Fruit fly (Drosophila melanogaster) whole organism, prepupa: ENCODE measurements at regions not wholly inside any gene's neighbourhood (a gene's known extent, or its start where the extent isn't known, plus 50 kb on each side); places are given as distances from the start of the nearest gene placed in this dataset.

Experiments
- Blimp-1 ChIP-seq: fragments of 200-800 bp; sonication (Bioruptor generic); optimal IDR thresholded peaks from 3 replicates; lab custom pipeline; 2017; ENCODE audit warnings: missing biosample characterization, missing genetic modification characterization, mild to moderate bottlenecking, moderate library complexity, missing genetic modification reagents
- CG10631 ChIP-seq: fragments of 200-800 bp; sonication (Bioruptor generic); optimal IDR thresholded peaks from 2 replicates; lab custom pipeline; 2016; ENCODE audit warnings: missing biosample characterization, missing genetic modification characterization
- CG10669 ChIP-seq: fragments of 200-800 bp; sonication (Bioruptor generic); optimal IDR thresholded peaks from 3 replicates; lab custom pipeline; 2018; ENCODE audit warnings: missing biosample characterization, mild to moderate bottlenecking, missing genetic modification characterization, moderate library complexity
- CG11902 ChIP-seq: fragments of 200-800 bp; sonication (Bioruptor generic); optimal IDR thresholded peaks from 3 replicates; lab custom pipeline; 2016; ENCODE audit warnings: missing biosample characterization, missing genetic modification characterization
- CG15336 ChIP-seq: fragments of 200-800 bp; sonication (Bioruptor generic); IDR thresholded peaks from 2 replicates; pipeline ENCODE4 v1.3.6; 2022; ENCODE audit warnings: missing biosample characterization, missing genetic modification characterization
- CG1621 ChIP-seq: fragments of 200-800 bp; sonication (Bioruptor generic); optimal IDR thresholded peaks from 3 replicates; lab custom pipeline; 2018; ENCODE audit warnings: missing biosample characterization, mild to moderate bottlenecking, missing genetic modification characterization
- CG16779 ChIP-seq: fragments of 200-800 bp; sonication (Bioruptor generic); optimal IDR thresholded peaks from 3 replicates; lab custom pipeline; 2017; ENCODE audit warnings: missing biosample characterization, mild to moderate bottlenecking, missing genetic modification characterization
- CG3032 ChIP-seq: fragments of 200-800 bp; optimal IDR thresholded peaks from 2 replicates; lab custom pipeline; 2019; ENCODE audit warnings: missing biosample characterization, mild to moderate bottlenecking, missing genetic modification characterization, moderate library complexity
- CG31627 ChIP-seq: fragments of 200-800 bp; sonication (Bioruptor generic); optimal IDR thresholded peaks from 3 replicates; lab custom pipeline; 2016; ENCODE audit warnings: missing biosample characterization, missing genetic modification characterization
- CG32006 ChIP-seq: fragments of 200-800 bp; sonication (Bioruptor generic); optimal IDR thresholded peaks from 3 replicates; lab custom pipeline; 2017; ENCODE audit warnings: missing biosample characterization, mild to moderate bottlenecking, missing genetic modification characterization
- CG34406 ChIP-seq: fragments of 200-800 bp; sonication (Bioruptor generic); optimal IDR thresholded peaks from 3 replicates; lab custom pipeline; 2016; ENCODE audit warnings: missing biosample characterization, missing genetic modification characterization
- CG3919 ChIP-seq: fragments of 200-800 bp; sonication (Bioruptor generic); optimal IDR thresholded peaks from 3 replicates; lab custom pipeline; 2016; ENCODE audit warnings: missing biosample characterization, missing genetic modification characterization
- CG4318 ChIP-seq: fragments of 200-800 bp; sonication (Bioruptor generic); optimal IDR thresholded peaks from 3 replicates; lab custom pipeline; 2017; ENCODE audit warnings: missing biosample characterization, mild to moderate bottlenecking, missing genetic modification characterization
- CG6163 ChIP-seq: fragments of 200-800 bp; sonication (Bioruptor generic); IDR thresholded peaks from 3 replicates; pipeline ENCODE4 v1.3.6; 2022; ENCODE audit warnings: missing biosample characterization, missing genetic modification characterization
- CG6276 ChIP-seq: fragments of 200-800 bp; sonication (Bioruptor generic); optimal IDR thresholded peaks from 2 replicates; lab custom pipeline; 2017; ENCODE audit warnings: missing biosample characterization, mild to moderate bottlenecking, missing genetic modification characterization
- CG6792 ChIP-seq: fragments of 200-800 bp; sonication (Bioruptor generic); optimal IDR thresholded peaks from 3 replicates; lab custom pipeline; 2016; ENCODE audit warnings: missing biosample characterization, missing genetic modification characterization
- CG6808 ChIP-seq: fragments of 200-800 bp; sonication (Bioruptor generic); optimal IDR thresholded peaks from 3 replicates; lab custom pipeline; 2017; ENCODE audit warnings: missing biosample characterization, missing genetic modification characterization, mild to moderate bottlenecking, moderate library complexity, missing genetic modification reagents
- CG6854 ChIP-seq: fragments of 200-800 bp; sonication (Bioruptor generic); optimal IDR thresholded peaks from 2 replicates; lab custom pipeline; 2017; ENCODE audit warnings: missing biosample characterization, mild to moderate bottlenecking, missing genetic modification characterization
- CG7368 ChIP-seq: fragments of 200-800 bp; sonication (Bioruptor generic); optimal IDR thresholded peaks from 3 replicates; lab custom pipeline; 2016; ENCODE audit warnings: missing biosample characterization, missing genetic modification characterization
- CG8119 ChIP-seq: fragments of 200-800 bp; sonication (Bioruptor generic); IDR thresholded peaks from 3 replicates; pipeline ENCODE4 v1.3.6; 2022; ENCODE audit warnings: missing biosample characterization, missing genetic modification characterization
- CG8319 ChIP-seq: fragments of 200-800 bp; sonication (Bioruptor generic); optimal IDR thresholded peaks from 3 replicates; lab custom pipeline; 2016; ENCODE audit warnings: missing biosample characterization, missing genetic modification characterization
- Eip75B ChIP-seq: fragments of 200-800 bp; sonication (Bioruptor generic); optimal IDR thresholded peaks from 3 replicates; lab custom pipeline; 2016; ENCODE audit warnings: missing biosample characterization, missing genetic modification characterization
- Eip78C ChIP-seq: fragments of 200-800 bp; sonication (Bioruptor generic); peaks from one replicate; lab custom pipeline; 2016; ENCODE audit warnings: missing biosample characterization, missing genetic modification characterization
- Eip93F ChIP-seq: fragments of 200-800 bp; sonication (Bioruptor generic); optimal IDR thresholded peaks from 2 replicates; lab custom pipeline; 2016; ENCODE audit warnings: missing biosample characterization, mild to moderate bottlenecking, missing genetic modification characterization
- Ets21C ChIP-seq: fragments of 200-800 bp; sonication (Bioruptor generic); optimal IDR thresholded peaks from 3 replicates; lab custom pipeline; 2016; ENCODE audit warnings: missing biosample characterization, missing genetic modification characterization
- Gug ChIP-seq: fragments of 200-800 bp; sonication (Bioruptor generic); IDR thresholded peaks from 2 replicates; pipeline ENCODE4 v1.3.6; 2022; ENCODE audit warnings: missing biosample characterization, missing genetic modification characterization
- Hr38 ChIP-seq: sonication (Bioruptor generic); optimal IDR thresholded peaks from 2 replicates; lab custom pipeline; 2016; ENCODE audit warnings: missing biosample characterization, missing genetic modification characterization
- Hr39 ChIP-seq: fragments of 200-800 bp; sonication (Bioruptor generic); optimal IDR thresholded peaks from 2 replicates; lab custom pipeline; 2016; ENCODE audit warnings: missing biosample characterization, missing genetic modification characterization
- Hr4 ChIP-seq: fragments of 200-800 bp; sonication (Bioruptor generic); optimal IDR thresholded peaks from 3 replicates; lab custom pipeline; 2016; ENCODE audit warnings: missing biosample characterization, missing genetic modification characterization
- Lpt ChIP-seq: fragments of 200-800 bp; sonication (Bioruptor generic); optimal IDR thresholded peaks from 3 replicates; lab custom pipeline; 2016; ENCODE audit warnings: missing biosample characterization, missing genetic modification characterization
- Met ChIP-seq: fragments of 200-800 bp; sonication (Bioruptor generic); optimal IDR thresholded peaks from 3 replicates; lab custom pipeline; 2016; ENCODE audit warnings: missing biosample characterization, missing genetic modification characterization
- Smox ChIP-seq: fragments of 200-800 bp; sonication (Bioruptor generic); optimal IDR thresholded peaks from 3 replicates; lab custom pipeline; 2016; ENCODE audit warnings: missing biosample characterization, missing genetic modification characterization
- Sox102F ChIP-seq: fragments of 200-800 bp; sonication (Bioruptor generic); optimal IDR thresholded peaks from 2 replicates; lab custom pipeline; 2016; ENCODE audit warnings: missing biosample characterization, mild to moderate bottlenecking, missing genetic modification characterization
- Sox14 ChIP-seq: fragments of 200-800 bp; sonication (Bioruptor generic); optimal IDR thresholded peaks from 3 replicates; lab custom pipeline; 2016; ENCODE audit warnings: missing biosample characterization, missing genetic modification characterization
- achi ChIP-seq: fragments of 200-800 bp; sonication (Bioruptor generic); optimal IDR thresholded peaks from 3 replicates; lab custom pipeline; 2016; ENCODE audit warnings: missing biosample characterization, missing genetic modification characterization
- acj6 ChIP-seq: fragments of 200-800 bp; sonication (Bioruptor generic); optimal IDR thresholded peaks from 3 replicates; lab custom pipeline; 2016; ENCODE audit warnings: missing biosample characterization, missing genetic modification characterization
- cyc ChIP-seq: fragments of 200-800 bp; sonication (Bioruptor generic); optimal IDR thresholded peaks from 3 replicates; lab custom pipeline; 2016; ENCODE audit warnings: missing biosample characterization, missing genetic modification characterization
- dac ChIP-seq: fragments of 200-800 bp; sonication (Bioruptor generic); optimal IDR thresholded peaks from 2 replicates; lab custom pipeline; 2017; ENCODE audit warnings: missing biosample characterization, mild to moderate bottlenecking, missing genetic modification characterization
- dsx ChIP-seq: fragments of 200-800 bp; optimal IDR thresholded peaks from 3 replicates; lab custom pipeline; 2019; ENCODE audit warnings: missing biosample characterization, mild to moderate bottlenecking, missing genetic modification characterization, moderate library complexity; ENCODE audit not compliant: poor library complexity, severe bottlenecking
- esn ChIP-seq: fragments of 200-800 bp; sonication (Bioruptor generic); optimal IDR thresholded peaks from 2 replicates; lab custom pipeline; 2016; ENCODE audit warnings: missing biosample characterization, mild to moderate bottlenecking, missing genetic modification characterization, moderate library complexity
- fd59A ChIP-seq: fragments of 200-800 bp; sonication (Bioruptor generic); optimal IDR thresholded peaks from 2 replicates; lab custom pipeline; 2017; ENCODE audit warnings: missing biosample characterization, mild to moderate bottlenecking, missing genetic modification characterization, missing genetic modification reagents
- fd85E ChIP-seq: fragments of 200-800 bp; sonication (Bioruptor generic); optimal IDR thresholded peaks from 3 replicates; lab custom pipeline; 2016; ENCODE audit warnings: missing biosample characterization, missing genetic modification characterization
- fkh ChIP-seq: fragments of 200-800 bp; sonication (Bioruptor generic); optimal IDR thresholded peaks from 3 replicates; lab custom pipeline; 2017; ENCODE audit warnings: missing biosample characterization, mild to moderate bottlenecking, missing genetic modification characterization, moderate library complexity
- lz ChIP-seq: fragments of 200-800 bp; sonication (Bioruptor generic); optimal IDR thresholded peaks from 3 replicates; lab custom pipeline; 2016; ENCODE audit warnings: missing biosample characterization, missing genetic modification characterization
- pdm3 ChIP-seq: fragments of 200-800 bp; sonication (Bioruptor generic); optimal IDR thresholded peaks from 3 replicates; lab custom pipeline; 2016; ENCODE audit warnings: missing biosample characterization, missing genetic modification characterization
- salr ChIP-seq, 2 experiments: fragments of 200-800 bp; sonication (Bioruptor generic); optimal IDR thresholded peaks; 3 replicates each; lab custom pipeline; 2016 to 2018; ENCODE audit warnings: missing biosample characterization in 2 of 2, missing genetic modification characterization in 2 of 2, mild to moderate bottlenecking in 1 of 2
- spab ChIP-seq: fragments of 200-800 bp; sonication (Bioruptor generic); optimal IDR thresholded peaks from 2 replicates; lab custom pipeline; 2017; ENCODE audit warnings: missing biosample characterization, mild to moderate bottlenecking, missing genetic modification characterization, missing genetic modification reagents
- ss ChIP-seq, 2 experiments: fragments of 200-800 bp; sonication (Bioruptor generic); optimal IDR thresholded peaks; 2 replicates in 1 of 2; 3 replicates in 1 of 2; lab custom pipeline; 2017 to 2018; ENCODE audit warnings: mild to moderate bottlenecking in 2 of 2, missing biosample characterization in 2 of 2, missing genetic modification characterization in 2 of 2, moderate library complexity in 1 of 2
- topi ChIP-seq: fragments of 200-800 bp; sonication (Bioruptor generic); optimal IDR thresholded peaks from 3 replicates; lab custom pipeline; 2016; ENCODE audit warnings: missing biosample characterization, missing genetic modification characterization
- vri ChIP-seq: fragments of 200-800 bp; sonication (Bioruptor generic); optimal IDR thresholded peaks from 3 replicates; lab custom pipeline; 2016; ENCODE audit warnings: missing biosample characterization, mild to moderate bottlenecking, missing genetic modification characterization

DNA sequence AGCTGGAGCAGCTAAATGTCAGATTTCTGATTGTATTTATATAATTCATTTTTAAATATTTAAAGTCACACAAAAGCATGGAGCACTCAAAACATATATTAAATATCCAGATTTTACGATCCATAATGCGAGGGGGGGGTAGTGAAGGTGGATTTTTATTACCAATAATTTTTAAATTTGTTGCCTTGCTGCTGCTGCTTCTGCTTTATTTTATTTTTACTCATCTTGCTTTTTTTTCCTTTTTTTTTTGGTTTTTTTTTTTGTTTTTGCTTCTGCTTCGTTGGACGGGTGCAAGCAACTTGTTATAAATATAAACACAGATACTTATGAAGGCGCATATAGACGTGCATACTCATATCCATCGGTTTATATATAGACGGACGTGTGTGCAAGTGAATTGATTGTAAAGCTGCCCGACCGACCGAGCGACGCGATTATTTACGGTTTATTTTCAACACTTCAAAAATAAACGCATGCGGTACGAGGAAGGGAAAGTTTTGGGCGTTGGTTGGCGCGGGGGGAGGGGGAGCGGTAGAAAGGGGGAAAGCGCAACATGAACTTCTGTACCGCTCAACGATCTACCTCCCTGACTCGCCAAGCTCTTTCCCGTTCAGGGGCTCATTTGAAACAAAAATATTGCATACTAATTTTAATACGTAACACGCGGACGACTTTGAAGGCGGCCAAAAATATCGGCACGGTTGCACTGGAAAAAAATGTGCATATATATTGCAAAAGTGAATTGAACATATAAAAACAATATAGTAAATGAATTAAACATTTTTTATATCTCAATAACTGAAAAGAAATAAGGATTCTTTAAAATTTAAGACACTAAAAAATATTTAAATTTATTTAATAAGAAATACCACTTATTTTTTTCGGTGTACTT is 60.3 kb upstream of the CG12362 start:
- TF ChIP-seq Sox14 (GFP tag; lab: Kevin White, UChicago): no peak
- TF ChIP-seq CG16779 (tag; lab: Kevin White, UChicago): peak; percentile 80
- peak; percentile 33 for TF ChIP-seq CG1621 (tag; lab: Kevin White, UChicago)
- no peak for TF ChIP-seq Eip93F (GFP tag; lab: Kevin White, UChicago)
- peak; percentile 68 for TF ChIP-seq CG34406 (GFP tag; lab: Kevin White, UChicago)
- TF ChIP-seq CG6276 (GFP tag; lab: Kevin White, UChicago): peak; percentile 55
- peak; percentile 68 for TF ChIP-seq CG3919 (GFP tag; lab: Kevin White, UChicago)
- TF ChIP-seq CG6808 (GFP tag; lab: Kevin White, UChicago): peak; percentile 86
- TF ChIP-seq fd85E (GFP tag; lab: Kevin White, UChicago): no peak
- TF ChIP-seq CG32006 (GFP tag; lab: Kevin White, UChicago): peak; percentile 81
- peak; percentile 67 for TF ChIP-seq CG10631 (GFP tag; lab: Kevin White, UChicago)
- TF ChIP-seq CG11902: peak; percentile 48
- peak; percentile 87 for TF ChIP-seq Eip78C
- peak; percentile 66 for TF ChIP-seq esn (GFP tag; lab: Kevin White, UChicago)
- peak; percentile 54 for TF ChIP-seq Eip75B (GFP tag; lab: Kevin White, UChicago)
- peak; percentile 9 for TF ChIP-seq Sox102F (GFP tag; lab: Kevin White, UChicago)
- peak; percentile 83 for TF ChIP-seq Lpt (GFP tag; lab: Kevin White, UChicago)
- TF ChIP-seq acj6 (GFP tag; lab: Kevin White, UChicago): peak; percentile 69
- TF ChIP-seq CG6163: peak; percentile 97
- peak; percentile 26 for TF ChIP-seq dac (GFP tag; lab: Kevin White, UChicago)
- peak; percentile 45 for TF ChIP-seq Met (GFP tag; lab: Kevin White, UChicago)
- peak; percentile 54 for TF ChIP-seq spab (GFP tag; lab: Kevin White, UChicago)
- TF ChIP-seq CG6854 (GFP tag; lab: Kevin White, UChicago): peak; percentile 25
- peak; percentile 35 for TF ChIP-seq topi (GFP tag; lab: Kevin White, UChicago)
- TF ChIP-seq cyc: peak; percentile 57
- peak; percentile 52 for TF ChIP-seq CG31627 (GFP tag; lab: Kevin White, UChicago)
- peak; percentile 48 for TF ChIP-seq Smox
- TF ChIP-seq Hr39 (GFP tag; lab: Kevin White, UChicago): peak; percentile 38
- peak; percentile 79 for TF ChIP-seq CG8119 (GFP tag; lab: Robert Waterston, UW)
- peak; percentile 18 for TF ChIP-seq vri
- peak; percentile 81 for TF ChIP-seq CG15336
- TF ChIP-seq Blimp-1 (GFP tag; lab: Kevin White, UChicago): peak; percentile 93
- TF ChIP-seq CG10669 (GFP tag; lab: Kevin White, UChicago): peak; percentile 75
- TF ChIP-seq CG7368: peak; percentile 74
- peak; percentile 55 for TF ChIP-seq lz (GFP tag; lab: Kevin White, UChicago)
- no peak for TF ChIP-seq Ets21C
- TF ChIP-seq Hr4: peak; percentile 48
- peak; percentile 69 for TF ChIP-seq Gug (GFP tag; lab: Robert Waterston, UW)
- TF ChIP-seq pdm3 (GFP tag; lab: Kevin White, UChicago): peak; percentile 56
- TF ChIP-seq fd59A (GFP tag; lab: Kevin White, UChicago): peak; percentile 48
- TF ChIP-seq CG8319 (GFP tag; lab: Kevin White, UChicago): peak; percentile 15
- peak; percentile 84 for TF ChIP-seq dsx
- peak; percentile 90 to 97 for TF ChIP-seq ss (GFP tag; optimal IDR thresholded peaks at IDR 0.05; lab: Kevin White, UChicago)
- TF ChIP-seq CG3032: peak; percentile 70
- TF ChIP-seq CG4318 (GFP tag; lab: Kevin White, UChicago): peak; percentile 67
- peak; percentile 65 for TF ChIP-seq achi
- no peak for TF ChIP-seq fkh (GFP tag; lab: Kevin White, UChicago)
- peak; percentile 48 for TF ChIP-seq CG6792 (GFP tag; lab: Kevin White, UChicago)
- TF ChIP-seq salr (GFP tag; optimal IDR thresholded peaks at IDR 0.05; lab: Kevin White, UChicago): peak; percentile 19 to 23
- TF ChIP-seq Hr38 (GFP tag; lab: Kevin White, UChicago): no peak
